Fruit fly (Drosophila melanogaster): ENCODE data around the gene CG18666.

CG18666 gene

DNA sequence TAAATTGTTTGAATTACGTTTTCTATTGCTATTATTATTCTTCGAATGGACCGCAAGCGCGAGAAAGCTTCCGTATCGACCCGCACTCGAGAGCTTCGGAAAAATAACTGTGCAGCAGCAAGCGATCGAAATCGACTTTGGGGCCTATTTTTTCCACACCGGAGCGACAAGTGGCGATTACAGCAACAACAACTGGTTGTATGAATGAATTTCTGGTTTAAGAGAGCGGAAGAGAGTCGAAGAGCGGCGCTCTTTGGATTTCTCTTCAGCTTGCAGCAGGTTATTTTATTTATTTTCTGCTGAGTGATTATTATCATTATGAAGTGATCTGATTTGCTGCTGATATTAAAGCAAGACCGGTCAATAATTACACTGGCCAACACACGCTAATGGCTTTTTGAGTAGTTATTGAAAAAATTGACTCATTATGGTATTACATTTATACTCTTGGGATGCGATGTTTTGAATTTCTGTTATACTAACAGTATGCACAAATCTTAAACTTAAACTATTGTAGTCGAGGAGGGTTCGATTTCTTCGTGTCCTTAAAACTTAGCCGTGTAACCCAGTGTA lies 32.4 kb downstream of the CG18666 start, which contains the start of gene Samuel (continued):
- no peak for TF ChIP-seq CG30020 (tag; optimal IDR thresholded peaks at IDR 0.05)
- peak; percentile 35; the same call in 1 of the 2 replicates for TF ChIP-seq CG32532 (GFP tag; IDR thresholded peaks at IDR 0.05)
- TF ChIP-seq CG10565 (GFP tag; optimal IDR thresholded peaks at IDR 0.05), result no peak
- TF ChIP-seq Med (GFP tag), result peak; percentile 72
- TF ChIP-seq CG6854 (GFP tag; optimal IDR thresholded peaks at IDR 0.05), result no peak
- TF ChIP-seq CG12236 (GFP tag; optimal IDR thresholded peaks at IDR 0.05), result no peak
- no peak for TF ChIP-seq ato (GFP tag; IDR thresholded peaks at IDR 0.05; ENCODE audit: partially characterized antibody)
- TF ChIP-seq wek (GFP tag; optimal IDR thresholded peaks at IDR 0.05), result no peak
- no peak for TF ChIP-seq CG6272 (GFP tag; IDR thresholded peaks at IDR 0.05)
- TF ChIP-seq nmo (GFP tag; optimal IDR thresholded peaks at IDR 0.05), result no peak
- no peak for TF ChIP-seq ara (GFP tag; IDR thresholded peaks at IDR 0.05)
- no peak for TF ChIP-seq row (GFP tag; IDR thresholded peaks at IDR 0.05)
- no peak for TF ChIP-seq CG8944 (GFP tag; optimal IDR thresholded peaks at IDR 0.05)
- no peak for TF ChIP-seq hkb (optimal IDR thresholded peaks at IDR 0.05)
- TF ChIP-seq hkb (GFP tag; IDR thresholded peaks at IDR 0.05), result 0 out of 2 replicates have a peak, but pooled peaks have one; percentile 58
- no peak for TF ChIP-seq dm (GFP tag; optimal IDR thresholded peaks at IDR 0.05)
- peak; percentile 68 for TF ChIP-seq corto (GFP tag; optimal IDR thresholded peaks at IDR 0.05)
- no peak for TF ChIP-seq Tbp (GFP tag; optimal IDR thresholded peaks at IDR 0.05)
- no peak for TF ChIP-seq Dad (GFP tag; optimal IDR thresholded peaks at IDR 0.05)
- no peak for TF ChIP-seq ewg (GFP tag; optimal IDR thresholded peaks at IDR 0.05)
- no peak for TF ChIP-seq prd (optimal IDR thresholded peaks at IDR 0.05)
- no peak for TF ChIP-seq prd (GFP tag; IDR thresholded peaks at IDR 0.05)
- no peak for TF ChIP-seq HmgZ (tag; optimal IDR thresholded peaks at IDR 0.05)
- TF ChIP-seq Hand (GFP tag; optimal IDR thresholded peaks at IDR 0.05), result no peak
- TF ChIP-seq Drgx (GFP tag; IDR thresholded peaks at IDR 0.05), result peak; percentile 33; the same call in 1 of the 2 replicates
- TF ChIP-seq Oli (tag; optimal IDR thresholded peaks at IDR 0.05), result no peak
- no peak for TF ChIP-seq TFAM (GFP tag; optimal IDR thresholded peaks at IDR 0.05)
- no peak for TF ChIP-seq ttk (GFP tag; IDR thresholded peaks at IDR 0.05)
- TF ChIP-seq ap (GFP tag; IDR thresholded peaks at IDR 0.05), result no peak
- TF ChIP-seq CG12071 (GFP tag; optimal IDR thresholded peaks at IDR 0.05), result no peak
- no peak for TF ChIP-seq crc (GFP tag; optimal IDR thresholded peaks at IDR 0.05)
- peak; percentile 54 for TF ChIP-seq salm (tag; optimal IDR thresholded peaks at IDR 0.05)
- TF ChIP-seq Hsf (GFP tag; optimal IDR thresholded peaks at IDR 0.05), result no peak
- no peak for TF ChIP-seq gsb-n (tag; optimal IDR thresholded peaks at IDR 0.05)
- TF ChIP-seq ranshi (GFP tag; IDR thresholded peaks at IDR 0.05), result no peak
- no peak for TF ChIP-seq pnt (GFP tag; optimal IDR thresholded peaks at IDR 0.05)
- no peak for TF ChIP-seq Gsc (GFP tag; IDR thresholded peaks at IDR 0.05)
- TF ChIP-seq CG1792 (GFP tag; optimal IDR thresholded peaks at IDR 0.05), result no peak
- no peak for TF ChIP-seq Rx (GFP tag; IDR thresholded peaks at IDR 0.05)
- peak; percentile 77 for TF ChIP-seq nom (GFP tag; optimal IDR thresholded peaks at IDR 0.05)
- TF ChIP-seq Dek (tag; optimal IDR thresholded peaks at IDR 0.05), result no peak
- TF ChIP-seq btn (GFP tag; optimal IDR thresholded peaks at IDR 0.05), result no peak
- no peak for TF ChIP-seq gcm2 (GFP tag; optimal IDR thresholded peaks at IDR 0.05)
- TF ChIP-seq ase (GFP tag; IDR thresholded peaks at IDR 0.05), result no peak
- no peak for TF ChIP-seq pum (GFP tag; optimal IDR thresholded peaks at IDR 0.05)
- no peak for TF ChIP-seq Adf1 (GFP tag; IDR thresholded peaks at IDR 0.05)
- no peak; the same call in 2 of the 3 replicates for TF ChIP-seq B-H1 (GFP tag; IDR thresholded peaks at IDR 0.05)
- no peak for TF ChIP-seq zfh2 (GFP tag; optimal IDR thresholded peaks at IDR 0.05)
- peak; percentile 45 for TF ChIP-seq CG17568 (GFP tag; optimal IDR thresholded peaks at IDR 0.05)
- TF ChIP-seq Neu2 (GFP tag; optimal IDR thresholded peaks at IDR 0.05; ENCODE audit: borderline replicate concordance), result no peak
- no peak for TF ChIP-seq Side (GFP tag; optimal IDR thresholded peaks at IDR 0.05)
- TF ChIP-seq Ptx1 (GFP tag; IDR thresholded peaks at IDR 0.05), result no peak
- no peak for TF ChIP-seq D19B (GFP tag; optimal IDR thresholded peaks at IDR 0.05)

Measured in whole organism, embryonic.